Worm (Caenorhabditis elegans): Measurements from ENCODE around the gene ins-20.

The ins-20 gene

ce11 chrII:6046023-6046631 is 35.5 kb downstream of the ins-20 start:
- TF ChIP-seq ama-1 (optimal IDR thresholded peaks at IDR 0.05) (no peak), B0310.2 (tag; optimal IDR thresholded peaks at IDR 0.05) (no peak), tra-4 (tag; optimal IDR thresholded peaks at IDR 0.05) (no peak), flt-1 (GFP tag; IDR thresholded peaks at IDR 0.05) (no peak), hmg-4 (GFP tag; optimal IDR thresholded peaks at IDR 0.05) (no peak), tbx-37 (GFP tag; conservative IDR thresholded peaks at IDR 0.05) (no peak), ceh-13 (GFP tag; optimal IDR thresholded peaks at IDR 0.05) (no peak), F13C5.2 (tag; optimal IDR thresholded peaks at IDR 0.05) (no peak), pes-1 (GFP tag; IDR thresholded peaks at IDR 0.05) (no peak), ets-7 (tag; optimal IDR thresholded peaks at IDR 0.05) (no peak), hmbx-1 (tag; optimal IDR thresholded peaks at IDR 0.05) (no peak)

- 0 out of 2 replicates have a peak, but pooled peaks have one; percentile 13 for TF ChIP-seq tbx-37 (GFP tag; conservative IDR thresholded peaks at IDR 0.05)
- peak; percentile 55 for TF ChIP-seq ceh-36 (tag; optimal IDR thresholded peaks at IDR 0.05)
- peak; percentile 71 for TF ChIP-seq F13C5.2 (tag; optimal IDR thresholded peaks at IDR 0.05)
- TF ChIP-seq ama-1 (optimal IDR thresholded peaks at IDR 0.05) = no peak
- peak; percentile 70 for TF ChIP-seq flt-1 (GFP tag; IDR thresholded peaks at IDR 0.05)
Observed at ce11 chrII:6047639-6048159, 37.1 kb downstream of the ins-20 start, which contains the start of the genes R12C12.6 and ran-5. R12C12.6 (minus strand) TSS chrII:6047867. ran-5 (plus strand) TSS chrII:6048109.

DNA sequence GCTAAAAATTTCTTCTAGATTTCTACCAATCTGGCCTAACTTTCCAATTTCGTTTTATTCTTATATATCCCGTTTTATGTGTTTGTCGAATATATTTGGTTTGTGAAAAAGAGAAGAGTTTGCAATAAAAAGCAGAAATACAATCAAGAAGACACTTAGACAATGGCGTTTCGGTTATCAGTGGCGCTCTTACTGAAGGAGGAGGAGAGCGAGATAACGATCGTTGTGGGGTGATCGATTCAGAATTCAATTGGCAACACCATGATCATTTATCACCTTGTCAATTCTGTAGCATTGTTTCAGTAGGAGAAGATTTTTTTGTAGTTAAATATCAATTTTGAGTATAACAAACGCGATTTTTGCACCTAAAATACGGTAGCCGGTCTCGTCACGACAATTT is 38.9 kb downstream of the ins-20 start:
- TF ChIP-seq tra-4 (tag; optimal IDR thresholded peaks at IDR 0.05) (no peak), hmbx-1 (tag; optimal IDR thresholded peaks at IDR 0.05) (no peak), hmg-4 (GFP tag; optimal IDR thresholded peaks at IDR 0.05) (no peak), F13C5.2 (tag; optimal IDR thresholded peaks at IDR 0.05) (no peak), tbx-37 (GFP tag; conservative IDR thresholded peaks at IDR 0.05) (no peak), scrt-1 (GFP tag; IDR thresholded peaks at IDR 0.05) (no peak), ets-7 (tag; optimal IDR thresholded peaks at IDR 0.05) (no peak), pes-1 (GFP tag; IDR thresholded peaks at IDR 0.05) (no peak), sea-1 (GFP tag; conservative IDR thresholded peaks at IDR 0.05) (no peak)

- no peak for TF ChIP-seq scrt-1 (GFP tag; IDR thresholded peaks at IDR 0.05)
- no peak for TF ChIP-seq aly-1 (tag; optimal IDR thresholded peaks at IDR 0.05)
- no peak for TF ChIP-seq F13C5.2 (tag; optimal IDR thresholded peaks at IDR 0.05)
- no peak for TF ChIP-seq pes-1 (GFP tag; IDR thresholded peaks at IDR 0.05)
- TF ChIP-seq ceh-13 (GFP tag; optimal IDR thresholded peaks at IDR 0.05) = no peak
- no peak for TF ChIP-seq sea-1 (GFP tag; conservative IDR thresholded peaks at IDR 0.05)
- TF ChIP-seq ets-7 (tag; optimal IDR thresholded peaks at IDR 0.05) = no peak
- no peak for TF ChIP-seq flt-1 (GFP tag; IDR thresholded peaks at IDR 0.05)
Observed at ce11 chrII:6050120-6050519, 39.5 kb downstream of the ins-20 start, which contains the start of gene gldc-1. gldc-1 (plus strand) TSS chrII:6050420.

DNA sequence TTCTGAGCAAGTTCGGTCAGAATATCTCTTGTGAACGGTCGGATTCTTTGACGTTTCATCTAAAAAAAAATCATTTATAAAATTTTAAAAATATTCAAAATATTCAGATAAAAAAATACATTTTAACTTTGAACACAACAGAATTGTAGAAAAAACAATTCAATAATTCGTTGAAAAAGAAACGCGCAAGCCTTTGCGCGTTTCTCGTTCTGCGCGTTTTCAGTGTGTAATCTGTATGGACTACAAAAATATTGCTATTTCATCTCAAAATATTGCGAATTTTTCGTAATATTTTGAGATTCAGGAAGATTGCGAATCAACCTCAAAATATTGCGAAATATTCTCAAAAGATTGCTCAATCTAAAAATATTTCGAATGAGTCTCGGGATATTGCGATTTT is 45.3 kb downstream of the ins-20 start, which contains the start of gene R12C12.7:
TSS of gene R12C12.7 (minus strand) at position 59 of the 400 bp plus-strand sequence.
- TF ChIP-seq tbx-11 (GFP tag; IDR thresholded peaks at IDR 0.05) (0 out of 2 replicates have a peak, but pooled peaks have one; percentile 26), ets-7 (tag; optimal IDR thresholded peaks at IDR 0.05) (no peak), F13C5.2 (tag; optimal IDR thresholded peaks at IDR 0.05) (peak; percentile 9)
